Fruit fly (Drosophila melanogaster): Measurements from ENCODE around the gene Prp18.

The Prp18 gene

DNA sequence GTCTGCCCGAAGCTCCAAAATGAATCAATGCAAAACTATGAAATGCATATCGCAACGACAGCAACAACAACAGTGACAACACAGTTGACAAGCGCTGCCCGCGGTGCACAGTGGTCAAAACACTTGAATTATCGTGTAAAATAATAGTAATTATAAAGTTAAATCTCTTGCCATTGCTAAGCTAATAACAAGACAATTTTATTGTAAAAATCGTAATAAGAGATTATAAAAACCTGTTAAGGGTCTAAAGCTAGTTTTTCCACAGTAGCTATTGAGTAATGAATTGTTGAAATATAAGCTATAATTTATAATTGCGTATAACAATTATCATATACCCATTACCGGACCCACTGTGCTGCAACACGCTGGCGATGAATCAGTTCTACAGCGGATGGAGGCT is 41.9 kb upstream of the Prp18 start (continued):
- TF ChIP-seq Abd-B (GFP tag; optimal IDR thresholded peaks at IDR 0.05) (no peak), Myc (optimal IDR thresholded peaks at IDR 0.05) (no peak), rgr (GFP tag; optimal IDR thresholded peaks at IDR 0.05) (peak; percentile 37), HLH106 (tag; optimal IDR thresholded peaks at IDR 0.05) (peak; percentile 50), Dfd (GFP tag; optimal IDR thresholded peaks at IDR 0.05) (no peak), tai (GFP tag; optimal IDR thresholded peaks at IDR 0.05) (no peak), dmrt93B (GFP tag; optimal IDR thresholded peaks at IDR 0.05) (no peak), foxo (GFP tag; optimal IDR thresholded peaks at IDR 0.05) (peak in 1 of 2 experiments; percentile 54), jim (GFP tag; optimal IDR thresholded peaks at IDR 0.05) (no peak), N (GFP tag; optimal IDR thresholded peaks at IDR 0.05) (no peak), sage (GFP tag; optimal IDR thresholded peaks at IDR 0.05) (no peak), CG9705 (GFP tag; optimal IDR thresholded peaks at IDR 0.05) (no peak), CG32264 (GFP tag; optimal IDR thresholded peaks at IDR 0.05) (no peak), woc (GFP tag; optimal IDR thresholded peaks at IDR 0.05) (no peak), br (GFP tag; optimal IDR thresholded peaks at IDR 0.05) (no peak), ey (GFP tag; optimal IDR thresholded peaks at IDR 0.05) (peak; percentile 37)

DNA sequence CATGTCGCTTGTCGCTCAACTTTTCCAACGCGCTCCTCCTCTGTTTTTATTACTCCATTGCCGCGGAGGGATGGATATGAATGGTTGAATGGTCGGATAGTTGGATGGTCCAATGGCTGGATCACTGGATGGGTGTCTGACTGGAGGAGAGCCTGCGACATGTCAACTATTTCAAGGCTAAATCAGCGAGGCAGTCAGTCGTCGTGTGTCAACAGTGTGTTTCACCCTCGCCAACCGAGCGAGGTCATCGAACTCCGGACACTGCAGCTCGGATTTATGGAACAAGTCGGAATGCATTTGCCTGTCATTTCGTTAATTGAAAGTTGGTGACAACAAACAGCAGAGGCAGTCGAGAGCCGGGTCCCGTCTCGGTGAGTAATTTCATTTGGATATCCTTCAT is 40.9 kb upstream of the Prp18 start:
- no peak for TF ChIP-seq dmrt93B (GFP tag; optimal IDR thresholded peaks at IDR 0.05)
- TF ChIP-seq Hr78 (GFP tag; optimal IDR thresholded peaks at IDR 0.05), result no peak
- no peak for TF ChIP-seq Hr83 (GFP tag; optimal IDR thresholded peaks at IDR 0.05; ENCODE audit: poor library complexity, severe bottlenecking)
- TF ChIP-seq Dfd (GFP tag; optimal IDR thresholded peaks at IDR 0.05), result no peak
- no peak for TF ChIP-seq br (GFP tag; optimal IDR thresholded peaks at IDR 0.05)

DNA sequence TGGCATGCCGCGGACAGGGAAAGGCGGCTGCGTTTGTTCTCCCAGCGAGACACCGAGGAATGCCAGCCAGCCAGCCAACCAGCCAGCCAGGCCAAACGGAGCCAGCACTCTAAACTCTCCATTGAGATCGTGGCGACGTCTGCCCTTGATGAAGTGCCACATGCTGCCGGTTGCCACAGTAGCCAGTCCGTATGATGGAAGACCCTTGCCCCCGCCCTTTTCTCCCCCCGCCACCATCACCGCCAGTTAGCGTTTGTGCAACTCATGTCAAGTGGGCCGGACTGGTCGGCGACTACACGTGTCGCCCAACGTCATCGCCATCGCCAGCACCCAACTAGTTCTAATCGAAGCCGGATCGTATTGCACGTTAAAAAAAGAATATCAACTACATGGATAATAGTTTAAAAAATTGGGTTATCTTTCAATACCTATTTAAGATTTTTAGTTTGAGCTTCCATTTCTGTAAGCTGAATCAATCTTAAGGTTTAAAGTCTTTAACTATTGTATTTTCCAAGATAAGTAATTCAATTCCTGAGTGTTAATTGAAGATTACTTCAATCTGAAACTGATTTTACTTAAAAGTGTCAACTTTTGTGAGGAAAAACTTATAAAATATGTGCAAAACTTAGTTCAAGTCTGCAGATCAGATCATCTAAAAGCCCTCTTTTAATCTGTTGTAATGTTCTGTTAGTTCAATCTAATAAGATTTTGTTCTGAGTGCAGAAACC is 39.3 kb upstream of the Prp18 start:
- TF ChIP-seq Myc (optimal IDR thresholded peaks at IDR 0.05), result no peak
- TF ChIP-seq woc (GFP tag; optimal IDR thresholded peaks at IDR 0.05), result no peak
- no peak for TF ChIP-seq dl (GFP tag; optimal IDR thresholded peaks at IDR 0.05; ENCODE audit: insufficient read depth in 1 of 2, partially characterized antibody in 2 of 2)
- TF ChIP-seq Abd-B (GFP tag; optimal IDR thresholded peaks at IDR 0.05), result no peak
- no peak for TF ChIP-seq Rel (GFP tag; optimal IDR thresholded peaks at IDR 0.05)
- TF ChIP-seq Rel (tag; optimal IDR thresholded peaks at IDR 0.05), result no peak
- TF ChIP-seq br (GFP tag; optimal IDR thresholded peaks at IDR 0.05), result no peak
- TF ChIP-seq h (GFP tag; optimal IDR thresholded peaks at IDR 0.05), result no peak
- no peak for TF ChIP-seq CG32264 (GFP tag; optimal IDR thresholded peaks at IDR 0.05)
- TF ChIP-seq psq (GFP tag; optimal IDR thresholded peaks at IDR 0.05), result no peak
- no peak for TF ChIP-seq Dfd (GFP tag; optimal IDR thresholded peaks at IDR 0.05)
- no peak for TF ChIP-seq CG9705 (GFP tag; optimal IDR thresholded peaks at IDR 0.05)
- TF ChIP-seq Sp1 (GFP tag; optimal IDR thresholded peaks at IDR 0.05), result no peak

DNA sequence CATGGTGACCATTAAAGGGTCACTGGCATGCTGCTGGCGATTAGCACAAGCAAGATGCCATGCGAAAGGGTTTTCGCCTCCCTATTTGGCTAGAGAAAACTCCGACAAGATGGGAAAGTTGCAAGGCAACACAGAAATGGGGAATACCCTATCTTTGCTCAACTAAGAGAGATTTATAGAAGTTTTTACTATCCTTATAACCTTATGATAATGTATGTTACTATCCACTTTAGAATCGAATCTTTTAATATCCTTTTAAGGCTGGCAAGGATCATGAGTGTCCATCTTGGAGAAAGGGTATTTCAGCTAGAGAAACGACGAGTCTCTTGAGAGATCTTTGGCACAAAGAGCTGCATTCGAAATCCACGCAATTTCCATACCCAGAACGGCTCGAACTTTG is 38.7 kb upstream of the Prp18 start:
- TF ChIP-seq Sp1 (GFP tag; optimal IDR thresholded peaks at IDR 0.05) (no peak), Myc (optimal IDR thresholded peaks at IDR 0.05) (no peak), br (GFP tag; optimal IDR thresholded peaks at IDR 0.05) (no peak), psq (GFP tag; optimal IDR thresholded peaks at IDR 0.05) (no peak), jim (GFP tag; optimal IDR thresholded peaks at IDR 0.05) (no peak), Vsx2 (GFP tag; optimal IDR thresholded peaks at IDR 0.05; ENCODE audit: partially characterized antibody) (no peak), fru (GFP tag; optimal IDR thresholded peaks at IDR 0.05) (no peak), OdsH (GFP tag; optimal IDR thresholded peaks at IDR 0.05) (no peak), Rel (GFP tag; optimal IDR thresholded peaks at IDR 0.05) (no peak), Rel (tag; optimal IDR thresholded peaks at IDR 0.05) (no peak), CG32264 (GFP tag; optimal IDR thresholded peaks at IDR 0.05) (no peak)

DNA sequence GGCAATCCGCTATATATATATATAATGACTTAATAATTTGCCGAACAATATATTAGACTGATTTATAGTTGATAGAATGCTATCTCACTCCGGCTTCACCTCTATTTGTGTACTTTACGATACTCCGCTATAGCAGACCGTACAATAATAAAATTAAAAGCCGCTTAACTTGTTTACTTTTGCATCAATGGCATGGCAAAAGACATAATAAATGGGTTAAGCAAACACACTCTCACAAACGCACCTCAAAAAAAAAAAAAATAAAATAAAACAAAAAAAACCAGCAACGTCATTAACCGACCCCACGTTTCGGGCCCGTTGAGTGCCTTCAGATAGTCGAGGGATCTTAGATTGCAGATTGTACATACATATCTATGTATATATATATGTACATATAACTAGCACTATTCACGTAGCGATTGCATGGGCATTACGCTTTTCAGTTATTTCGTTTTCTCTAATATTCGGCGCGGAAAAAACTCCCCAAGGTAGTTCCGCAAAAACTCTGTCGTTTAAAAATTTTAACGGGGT is 36.9 kb upstream of the Prp18 start:
- TF ChIP-seq Vsx2 (GFP tag; optimal IDR thresholded peaks at IDR 0.05; ENCODE audit: partially characterized antibody), result no peak
- TF ChIP-seq pan (optimal IDR thresholded peaks at IDR 0.05), result no peak
- TF ChIP-seq ey (GFP tag; optimal IDR thresholded peaks at IDR 0.05), result no peak
- TF ChIP-seq OdsH (GFP tag; optimal IDR thresholded peaks at IDR 0.05), result no peak
- no peak for TF ChIP-seq CG9705 (GFP tag; optimal IDR thresholded peaks at IDR 0.05)
- TF ChIP-seq sv (GFP tag; optimal IDR thresholded peaks at IDR 0.05), result no peak
- no peak for TF ChIP-seq dsf (GFP tag; optimal IDR thresholded peaks at IDR 0.05; ENCODE audit: borderline replicate concordance)

Data from whole organism, wandering third instar larva.